Worm (Caenorhabditis elegans): ENCODE measurements around the gene aos-1.

- TF ChIP-seq nhr-80 (tag; optimal IDR thresholded peaks at IDR 0.05), result no peak
- TF ChIP-seq let-526 (GFP tag; IDR thresholded peaks at IDR 0.05), result no peak
- no peak for TF ChIP-seq B0035.1 (tag; optimal IDR thresholded peaks at IDR 0.05)
- no peak for TF ChIP-seq madf-6 (GFP tag; IDR thresholded peaks at IDR 0.05)
- no peak for TF ChIP-seq snpc-4 (GFP tag; optimal IDR thresholded peaks at IDR 0.05)
- TF ChIP-seq snpc-4 (tag; optimal IDR thresholded peaks at IDR 0.05), result no peak
- no peak for TF ChIP-seq hrde-1 (tag; optimal IDR thresholded peaks at IDR 0.05; ENCODE audit: borderline replicate concordance)
Measured at ce11 chrV:10081636-10082035, 48.5 kb downstream of the aos-1 start, which contains the start of gene nhr-205.
